Fruit fly (Drosophila melanogaster) whole organism, adult: ENCODE data around the gene Tep1.

ENCODE experiments used
- CG11617 ChIP-seq: fragments of 200-800 bp; sonication (Bioruptor generic); optimal IDR thresholded peaks from 2 replicates; lab custom pipeline; 2017; ENCODE audit warnings: mild to moderate bottlenecking, missing biosample characterization, missing genetic modification reagents, missing genetic modification characterization
- CG12768 ChIP-seq: fragments of 200-800 bp; sonication (Bioruptor generic); optimal IDR thresholded peaks from 2 replicates; lab custom pipeline; 2017; ENCODE audit warnings: missing biosample characterization, missing genetic modification characterization, mild to moderate bottlenecking, moderate library complexity, missing genetic modification reagents
- CG14711 ChIP-seq: fragments of 200-800 bp; sonication (Bioruptor generic); optimal IDR thresholded peaks from 2 replicates; lab custom pipeline; 2018; ENCODE audit warnings: missing biosample characterization, mild to moderate bottlenecking, missing genetic modification characterization, moderate library complexity
- CG1620 ChIP-seq: fragments of 200-800 bp; sonication (Bioruptor generic); optimal IDR thresholded peaks from 2 replicates; lab custom pipeline; 2016; ENCODE audit warnings: missing biosample characterization, missing genetic modification characterization
- CG33017 ChIP-seq: fragments of 200-800 bp; sonication (Bioruptor generic); optimal IDR thresholded peaks from 2 replicates; lab custom pipeline; 2018; ENCODE audit warnings: missing biosample characterization, mild to moderate bottlenecking, missing genetic modification characterization, moderate library complexity
- CG5204 ChIP-seq: fragments of 200-800 bp; sonication (Bioruptor generic); optimal IDR thresholded peaks from 2 replicates; lab custom pipeline; 2016; ENCODE audit warnings: missing biosample characterization, missing genetic modification characterization
- CG7045 ChIP-seq: fragments of 200-800 bp; sonication (Bioruptor generic); optimal IDR thresholded peaks from 2 replicates; lab custom pipeline; 2017; ENCODE audit warnings: missing biosample characterization, mild to moderate bottlenecking, missing genetic modification characterization
- CG7101 ChIP-seq: fragments of 200-800 bp; sonication (Bioruptor generic); optimal IDR thresholded peaks from 2 replicates; lab custom pipeline; 2018; ENCODE audit warnings: missing biosample characterization, mild to moderate bottlenecking, missing genetic modification characterization, moderate library complexity
- Clk ChIP-seq: fragments of 200-800 bp; sonication (Bioruptor generic); optimal IDR thresholded peaks from 2 replicates; lab custom pipeline; 2017; ENCODE audit warnings: missing biosample characterization, missing genetic modification characterization
- Crg-1 ChIP-seq: fragments of 200-800 bp; sonication (Bioruptor generic); optimal IDR thresholded peaks from 2 replicates; lab custom pipeline; 2016; ENCODE audit warnings: missing biosample characterization, missing genetic modification characterization
- Hr96 ChIP-seq: fragments of 200-800 bp; sonication (Bioruptor generic); optimal IDR thresholded peaks from 2 replicates; lab custom pipeline; 2016; ENCODE audit warnings: missing biosample characterization, missing genetic modification characterization
- Mnt ChIP-seq: fragments of 200-800 bp; sonication (Bioruptor generic); optimal IDR thresholded peaks from 2 replicates; lab custom pipeline; 2016; ENCODE audit warnings: missing biosample characterization, mild to moderate bottlenecking, missing genetic modification characterization
- bab1 ChIP-seq: fragments of 200-800 bp; sonication (Bioruptor generic); optimal IDR thresholded peaks from 3 replicates; lab custom pipeline; 2019; ENCODE audit warnings: missing biosample characterization, mild to moderate bottlenecking, missing genetic modification characterization, moderate library complexity
- cic ChIP-seq: fragments of 200-800 bp; sonication (Bioruptor generic); optimal IDR thresholded peaks from 2 replicates; lab custom pipeline; 2017; ENCODE audit warnings: missing biosample characterization, mild to moderate bottlenecking, missing genetic modification characterization, moderate library complexity
- cnc ChIP-seq, 2 experiments: fragments of >200 bp; optimal IDR thresholded peaks; 2 replicates each; lab custom pipeline; 2017
- kay ChIP-seq: fragments of 200-800 bp; sonication (Bioruptor generic); peaks from one replicate; lab custom pipeline; 2016; ENCODE audit warnings: missing biosample characterization, missing genetic modification characterization, borderline replicate concordance
- ovo ChIP-seq: fragments of 200-800 bp; sonication (Bioruptor generic); optimal IDR thresholded peaks from 2 replicates; lab custom pipeline; 2016; ENCODE audit warnings: missing biosample characterization, missing genetic modification characterization
- pad ChIP-seq: fragments of 200-800 bp; sonication (Bioruptor generic); optimal IDR thresholded peaks from 3 replicates; lab custom pipeline; 2017; ENCODE audit warnings: missing biosample characterization, missing genetic modification characterization, mild to moderate bottlenecking, moderate library complexity, missing genetic modification reagents
- tj ChIP-seq: fragments of 200-800 bp; sonication (Bioruptor generic); optimal IDR thresholded peaks from 3 replicates; lab custom pipeline; 2017; ENCODE audit warnings: missing biosample characterization, mild to moderate bottlenecking, missing genetic modification characterization, moderate library complexity
- toe ChIP-seq: fragments of 200-800 bp; sonication (Bioruptor generic); optimal IDR thresholded peaks from 2 replicates; lab custom pipeline; 2016; ENCODE audit warnings: missing biosample characterization, missing genetic modification characterization

Gene Tep1

dm6 chr2L:15900424-15900823, 6.8 kb upstream of the Tep1 start, which contains the start of gene CG31823:
Gene CG31823, minus strand, starts transcription at chr2L:15900524.
- TF ChIP-seq tj (GFP tag; lab: Kevin White, UChicago) (no peak), CG5204 (GFP tag; lab: Kevin White, UChicago) (no peak), CG11617 (GFP tag; lab: Kevin White, UChicago) (no peak), pad (GFP tag; lab: Kevin White, UChicago) (no peak), bab1 (no peak), cnc (optimal IDR thresholded peaks at IDR 0.05; lab: Kevin White, UChicago) (no peak), Mnt (no peak), toe (no peak), CG7045 (GFP tag; lab: Kevin White, UChicago) (no peak), Hr96 (no peak), Clk (GFP tag; lab: Kevin White, UChicago) (no peak), CG33017 (tag; lab: Kevin White, UChicago) (no peak), CG7101 (no peak), Crg-1 (no peak), CG1620 (no peak), kay (GFP tag; lab: Kevin White, UChicago) (no peak), CG14711 (tag; lab: Kevin White, UChicago) (no peak), CG12768 (no peak)

dm6 chr2L:15895154-15895553, 1.5 kb upstream of the Tep1 start, which contains the start of gene CG31735:
Gene CG31735, plus strand, starts transcription at chr2L:15895454.
- no peak for TF ChIP-seq pad (GFP tag; lab: Kevin White, UChicago)
- no peak for TF ChIP-seq Clk (GFP tag; lab: Kevin White, UChicago)
- TF ChIP-seq CG7101: no peak
- no peak for TF ChIP-seq bab1
- no peak for TF ChIP-seq CG14711 (tag; lab: Kevin White, UChicago)
- no peak for TF ChIP-seq CG7045 (GFP tag; lab: Kevin White, UChicago)
- TF ChIP-seq ovo (GFP tag; lab: Kevin White, UChicago): no peak
- no peak for TF ChIP-seq tj (GFP tag; lab: Kevin White, UChicago)
- TF ChIP-seq Mnt: no peak
- no peak for TF ChIP-seq kay (GFP tag; lab: Kevin White, UChicago)
- TF ChIP-seq CG33017 (tag; lab: Kevin White, UChicago): no peak
- no peak for TF ChIP-seq cic (GFP tag; lab: Kevin White, UChicago)
- no peak for TF ChIP-seq CG5204 (GFP tag; lab: Kevin White, UChicago)

- TF ChIP-seq cnc (optimal IDR thresholded peaks at IDR 0.05; lab: Kevin White, UChicago): no peak
- no peak for TF ChIP-seq kay (GFP tag; lab: Kevin White, UChicago)
- TF ChIP-seq CG1620: no peak
- no peak for TF ChIP-seq Mnt
- no peak for TF ChIP-seq Hr96
- no peak for TF ChIP-seq toe
- TF ChIP-seq CG11617 (GFP tag; lab: Kevin White, UChicago): no peak
- no peak for TF ChIP-seq CG12768
- TF ChIP-seq ovo (GFP tag; lab: Kevin White, UChicago): no peak
- no peak for TF ChIP-seq Crg-1
- no peak for TF ChIP-seq CG7045 (GFP tag; lab: Kevin White, UChicago)
- TF ChIP-seq CG33017 (tag; lab: Kevin White, UChicago): no peak
- TF ChIP-seq CG14711 (tag; lab: Kevin White, UChicago): no peak
- TF ChIP-seq pad (GFP tag; lab: Kevin White, UChicago): no peak
- no peak for TF ChIP-seq CG5204 (GFP tag; lab: Kevin White, UChicago)
- TF ChIP-seq Clk (GFP tag; lab: Kevin White, UChicago): no peak
- TF ChIP-seq tj (GFP tag; lab: Kevin White, UChicago): no peak
- TF ChIP-seq CG7101: no peak
Observed at dm6 chr2L:15886187-15886586, 7.4 kb downstream of the Tep1 start.

- TF ChIP-seq CG33017 (tag; lab: Kevin White, UChicago) (no peak), Mnt (no peak), CG1620 (no peak), CG7101 (no peak)
Observed at dm6 chr2L:15883090-15883489, 10.5 kb downstream of the Tep1 start, which contains the start of gene CG44475. Gene CG44475, minus strand, starts transcription at chr2L:15883190.

- TF ChIP-seq tj (GFP tag; lab: Kevin White, UChicago) (no peak), CG7045 (GFP tag; lab: Kevin White, UChicago) (no peak), pad (GFP tag; lab: Kevin White, UChicago) (no peak), bab1 (no peak), CG14711 (tag; lab: Kevin White, UChicago) (no peak), toe (no peak), Hr96 (no peak), CG12768 (no peak), kay (GFP tag; lab: Kevin White, UChicago) (no peak), CG7101 (no peak)
Observed at dm6 chr2L:15880056-15880455, 13.6 kb downstream of the Tep1 start, which contains the start of gene CG7653. Gene CG7653, minus strand, starts transcription at chr2L:15880156.

dm6 chr2L:15865361-15865760, 28.2 kb downstream of the Tep1 start, which contains the start of gene CG42792:
Gene CG42792, minus strand, starts transcription at chr2L:15865461.
- TF ChIP-seq Mnt (no peak), tj (GFP tag; lab: Kevin White, UChicago) (no peak), CG7045 (GFP tag; lab: Kevin White, UChicago) (no peak), cic (GFP tag; lab: Kevin White, UChicago) (no peak), CG12768 (no peak), ovo (GFP tag; lab: Kevin White, UChicago) (no peak), pad (GFP tag; lab: Kevin White, UChicago) (no peak), CG5204 (GFP tag; lab: Kevin White, UChicago) (no peak), cnc (optimal IDR thresholded peaks at IDR 0.05; lab: Kevin White, UChicago) (no peak), toe (no peak), CG14711 (tag; lab: Kevin White, UChicago) (no peak), Hr96 (no peak), Clk (GFP tag; lab: Kevin White, UChicago) (no peak), CG1620 (no peak), CG7101 (no peak)
